Fruit fly (Drosophila melanogaster): ENCODE data around the gene Dci.

Gene Dci

DNA sequence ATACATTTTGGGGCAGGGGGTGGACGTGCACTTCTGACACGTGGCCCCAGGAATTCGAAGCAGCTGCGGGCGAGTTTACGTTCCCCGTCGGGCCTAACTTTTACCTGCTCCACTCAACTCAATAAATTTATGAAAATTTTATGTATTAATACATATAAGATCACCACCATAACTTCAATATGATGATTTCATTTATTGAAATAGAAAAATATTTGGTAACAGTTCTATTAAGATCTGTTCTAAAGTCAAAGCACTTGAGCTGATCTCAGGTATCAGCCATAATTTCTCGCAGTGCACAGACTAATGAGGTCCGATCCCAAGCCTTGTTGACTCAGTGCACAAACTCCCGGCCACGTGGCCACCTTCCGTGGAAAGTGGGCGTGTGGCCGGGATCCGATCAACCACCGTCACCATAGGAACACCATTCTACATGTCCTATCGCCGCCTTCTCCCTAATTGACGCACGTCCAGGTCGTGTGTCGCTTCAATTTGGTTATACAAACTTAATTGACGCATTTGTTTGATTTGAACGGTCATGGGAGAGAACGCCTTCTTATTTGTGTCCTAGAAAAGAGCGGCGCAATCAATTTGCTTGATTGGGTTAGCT is 41.0 kb upstream of the Dci start (continued):
- no peak for TF ChIP-seq CG9609 (GFP tag; optimal IDR thresholded peaks at IDR 0.05)
- TF ChIP-seq ab (GFP tag; optimal IDR thresholded peaks at IDR 0.05) = no peak
- TF ChIP-seq CG4328 (GFP tag; optimal IDR thresholded peaks at IDR 0.05) = no peak
- TF ChIP-seq CG7556 (GFP tag; optimal IDR thresholded peaks at IDR 0.05) = peak; percentile 14
- TF ChIP-seq Aef1 (GFP tag; IDR thresholded peaks at IDR 0.05) = no peak
- TF ChIP-seq Poxn (GFP tag; IDR thresholded peaks at IDR 0.05) = no peak
- no peak for TF ChIP-seq CG31388 (GFP tag; optimal IDR thresholded peaks at IDR 0.05)
- TF ChIP-seq chn (GFP tag; optimal IDR thresholded peaks at IDR 0.05) = no peak
- TF ChIP-seq Neu2 (GFP tag; optimal IDR thresholded peaks at IDR 0.05; ENCODE audit: borderline replicate concordance) = no peak
- no peak for TF ChIP-seq CG9797 (GFP tag; optimal IDR thresholded peaks at IDR 0.05)
- TF ChIP-seq pnt (GFP tag; optimal IDR thresholded peaks at IDR 0.05) = no peak
- no peak for TF ChIP-seq CG3065 (GFP tag; optimal IDR thresholded peaks at IDR 0.05)
- no peak for TF ChIP-seq CG9817 (tag; optimal IDR thresholded peaks at IDR 0.05)
- peak; percentile 10 for TF ChIP-seq CG2202 (tag; optimal IDR thresholded peaks at IDR 0.05)
- no peak for TF ChIP-seq CG7357 (GFP tag; IDR thresholded peaks at IDR 0.05)
- TF ChIP-seq CG8944 (GFP tag; optimal IDR thresholded peaks at IDR 0.05) = no peak
- TF ChIP-seq Jarid2 (GFP tag; optimal IDR thresholded peaks at IDR 0.05) = no peak
- TF ChIP-seq dati (GFP tag; IDR thresholded peaks at IDR 0.05) = no peak
- TF ChIP-seq CG11247 (GFP tag; IDR thresholded peaks at IDR 0.05) = no peak
- TF ChIP-seq CG12104 (GFP tag; optimal IDR thresholded peaks at IDR 0.05) = no peak
- no peak for TF ChIP-seq cas (GFP tag; IDR thresholded peaks at IDR 0.05)
- no peak for TF ChIP-seq CG10431 (GFP tag; optimal IDR thresholded peaks at IDR 0.05)
- no peak for TF ChIP-seq ATbp (GFP tag; optimal IDR thresholded peaks at IDR 0.05)
- TF ChIP-seq CG3163 (GFP tag; optimal IDR thresholded peaks at IDR 0.05) = no peak
- TF ChIP-seq PHDP (tag; optimal IDR thresholded peaks at IDR 0.05) = no peak
- TF ChIP-seq CG14441 (GFP tag; IDR thresholded peaks at IDR 0.05) = no peak
- TF ChIP-seq CG12942 (GFP tag; optimal IDR thresholded peaks at IDR 0.05) = no peak
- no peak for TF ChIP-seq CG13287 (GFP tag; IDR thresholded peaks at IDR 0.05; ENCODE audit: partially characterized antibody)
- no peak for TF ChIP-seq Vsx1 (GFP tag; optimal IDR thresholded peaks at IDR 0.05)
- no peak for TF ChIP-seq Stat92E (GFP tag; optimal IDR thresholded peaks at IDR 0.05)
- TF ChIP-seq Lhr (GFP tag; optimal IDR thresholded peaks at IDR 0.05) = no peak
- no peak for TF ChIP-seq Blimp-1 (GFP tag; optimal IDR thresholded peaks at IDR 0.05)
- TF ChIP-seq CG17359 (tag; optimal IDR thresholded peaks at IDR 0.05) = no peak
- no peak for TF ChIP-seq bcd (GFP tag; optimal IDR thresholded peaks at IDR 0.05)
- TF ChIP-seq CG10565 (GFP tag; optimal IDR thresholded peaks at IDR 0.05) = no peak
- peak in 1 of 2 experiments; percentile 16 for TF ChIP-seq Hr51 (GFP tag; optimal IDR thresholded peaks at IDR 0.05)
- TF ChIP-seq crc (GFP tag; optimal IDR thresholded peaks at IDR 0.05) = no peak
- TF ChIP-seq Dbx (GFP tag; IDR thresholded peaks at IDR 0.05) = no peak
- TF ChIP-seq Side (GFP tag; optimal IDR thresholded peaks at IDR 0.05) = no peak
- TF ChIP-seq CG6854 (GFP tag; optimal IDR thresholded peaks at IDR 0.05) = no peak
- TF ChIP-seq Scr (GFP tag; IDR thresholded peaks at IDR 0.05; ENCODE audit: partially characterized antibody) = no peak
- TF ChIP-seq Ssrp (tag; optimal IDR thresholded peaks at IDR 0.05) = no peak
- TF ChIP-seq gem (tag; optimal IDR thresholded peaks at IDR 0.05) = peak; percentile 46
- TF ChIP-seq CG3847 (GFP tag; IDR thresholded peaks at IDR 0.05) = no peak
- no peak for TF ChIP-seq pita (GFP tag; optimal IDR thresholded peaks at IDR 0.05)
- no peak for TF ChIP-seq CG43689 (GFP tag; IDR thresholded peaks at IDR 0.05)
- TF ChIP-seq CG10979 (tag; optimal IDR thresholded peaks at IDR 0.05) = peak; percentile 34
- TF ChIP-seq CG4617 (GFP tag; optimal IDR thresholded peaks at IDR 0.05; ENCODE audit: borderline replicate concordance) = no peak
- TF ChIP-seq CG13894 (tag; optimal IDR thresholded peaks at IDR 0.05) = no peak
- TF ChIP-seq CG31365 (tag; optimal IDR thresholded peaks at IDR 0.05) = no peak

Measured in whole organism, embryonic.